Worm (Caenorhabditis elegans): ENCODE measurements around the gene Y39B6A.27.

The Y39B6A.27 gene

DNA sequence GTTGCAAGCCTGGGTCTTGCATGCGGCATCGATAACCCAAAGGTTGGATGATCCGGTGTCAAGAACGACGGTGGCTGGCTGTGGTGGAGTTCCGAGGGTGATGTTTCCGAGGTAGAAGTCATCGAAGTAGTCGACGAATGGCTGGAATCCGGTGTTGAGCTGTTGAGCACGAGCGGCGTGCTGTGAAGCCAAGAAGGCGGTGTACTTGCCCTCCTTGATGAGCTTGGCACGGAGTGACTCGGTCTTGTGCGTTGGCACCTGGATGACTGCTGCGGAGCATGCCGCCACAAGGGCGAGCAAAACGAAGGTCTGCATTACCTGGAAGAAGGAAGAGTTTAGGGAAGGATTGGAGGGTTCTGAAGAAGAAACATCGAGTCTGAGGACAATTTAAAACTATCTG, 18.9 kb downstream of the Y39B6A.27 start, which contains the start of gene asp-1 (continued):
- TF ChIP-seq K11D2.4 (GFP tag; IDR thresholded peaks at IDR 0.05) (no peak), D2030.7 (GFP tag; IDR thresholded peaks at IDR 0.05) (no peak), F39B2.1 (GFP tag; IDR thresholded peaks at IDR 0.05) (no peak), ztf-3 (GFP tag; optimal IDR thresholded peaks at IDR 0.05) (no peak), sptf-2 (GFP tag; optimal IDR thresholded peaks at IDR 0.05) (no peak), ztf-26 (tag; optimal IDR thresholded peaks at IDR 0.05) (no peak), hlh-12 (tag; optimal IDR thresholded peaks at IDR 0.05) (no peak), unc-62 (GFP tag; optimal IDR thresholded peaks at IDR 0.05) (no peak), somi-1 (GFP tag; optimal IDR thresholded peaks at IDR 0.05) (no peak), sdz-38 (tag; optimal IDR thresholded peaks at IDR 0.05) (no peak), snpc-1.1 (tag; optimal IDR thresholded peaks at IDR 0.05; ENCODE audit: insufficient read depth) (no peak), zim-3 (tag; optimal IDR thresholded peaks at IDR 0.05) (peak; percentile 65), ceh-79 (tag; optimal IDR thresholded peaks at IDR 0.05) (no peak), aptf-3 (GFP tag; IDR thresholded peaks at IDR 0.05) (no peak), B0261.1 (tag; optimal IDR thresholded peaks at IDR 0.05) (no peak), him-1 (tag; optimal IDR thresholded peaks at IDR 0.05) (no peak), F22D6.2 (tag; optimal IDR thresholded peaks at IDR 0.05) (no peak), B0035.1 (tag; optimal IDR thresholded peaks at IDR 0.05) (no peak), snpc-1.3 (tag; optimal IDR thresholded peaks at IDR 0.05; ENCODE audit: insufficient read depth) (no peak), snpc-4 (GFP tag; optimal IDR thresholded peaks at IDR 0.05) (no peak), snpc-4 (tag; optimal IDR thresholded peaks at IDR 0.05) (no peak), T26A5.8 (tag; optimal IDR thresholded peaks at IDR 0.05) (no peak), lin-26 (GFP tag; IDR thresholded peaks at IDR 0.05) (no peak), ztf-22 (GFP tag; optimal IDR thresholded peaks at IDR 0.05) (no peak), ceh-40 (GFP tag; IDR thresholded peaks at IDR 0.05) (no peak), sea-2 (GFP tag; IDR thresholded peaks at IDR 0.05) (no peak), madf-8 (GFP tag; conservative IDR thresholded peaks at IDR 0.05) (no peak), repo-1 (tag; optimal IDR thresholded peaks at IDR 0.05) (no peak), gei-17 (GFP tag; optimal IDR thresholded peaks at IDR 0.05) (no peak), ets-4 (GFP tag; optimal IDR thresholded peaks at IDR 0.05) (no peak), let-607 (tag; optimal IDR thresholded peaks at IDR 0.05) (peak in 1 of 2 experiments; percentile 32), F37B4.10 (GFP tag; IDR thresholded peaks at IDR 0.05) (no peak), fkh-3 (tag; optimal IDR thresholded peaks at IDR 0.05) (no peak), pha-4 (tag; optimal IDR thresholded peaks at IDR 0.05) (no peak), rcor-1 (GFP tag; IDR thresholded peaks at IDR 0.05) (no peak), tlf-1 (GFP tag; optimal IDR thresholded peaks at IDR 0.05) (no peak), B0019.2 (GFP tag; conservative IDR thresholded peaks at IDR 0.05) (no peak), nhr-27 (tag; optimal IDR thresholded peaks at IDR 0.05) (no peak), lin-54 (GFP tag; optimal IDR thresholded peaks at IDR 0.05) (peak; percentile 16), lir-1 (GFP tag; conservative IDR thresholded peaks at IDR 0.05) (no peak), hmg-1.2 (GFP tag; IDR thresholded peaks at IDR 0.05) (0 out of 2 replicates have a peak, but pooled peaks have one; percentile 12), attf-6 (GFP tag; IDR thresholded peaks at IDR 0.05) (no peak), F57A8.1 (GFP tag; optimal IDR thresholded peaks at IDR 0.05) (no peak), madf-6 (GFP tag; IDR thresholded peaks at IDR 0.05) (no peak), mxl-1 (tag; optimal IDR thresholded peaks at IDR 0.05) (no peak), ceh-91 (GFP tag; IDR thresholded peaks at IDR 0.05) (no peak), nhr-90 (tag; optimal IDR thresholded peaks at IDR 0.05) (peak; percentile 24), mes-4 (tag; optimal IDR thresholded peaks at IDR 0.05) (no peak), ztf-28 (GFP tag; IDR thresholded peaks at IDR 0.05) (peak; percentile 38; the same call in 1 of the 2 replicates), F52B5.7 (tag; optimal IDR thresholded peaks at IDR 0.05) (no peak)

Data from whole organism, young adult.